Worm (Caenorhabditis elegans) whole organism, L2 larva: Measurements from ENCODE around the gene T24H10.1.

Experiments
- ama-1 ChIP-seq: fragments of 150-350 bp; optimal IDR thresholded peaks from 2 replicates; lab custom pipeline; 2018; ENCODE audit warnings: inconsistent platforms
- crh-2 ChIP-seq: sonication (generic microtip); optimal IDR thresholded peaks from 2 replicates; lab custom pipeline; 2017; ENCODE audit warnings: missing biosample characterization, missing genetic modification characterization
- egl-27 ChIP-seq: sonication (generic microtip); optimal IDR thresholded peaks from 3 replicates; lab custom pipeline; 2017; ENCODE audit warnings: missing biosample characterization, missing genetic modification reagents, missing genetic modification characterization
- lsy-2 ChIP-seq, 2 experiments: fragments of 150-350 bp in 1 of 2; sonication (generic microtip) in 1 of 2; optimal IDR thresholded peaks; 2 replicates each; lab custom pipeline; 2014 to 2017; ENCODE audit warnings: missing biosample characterization in 2 of 2, missing genetic modification characterization in 2 of 2
- mdl-1 ChIP-seq, 2 experiments: fragments of 150-350 bp in 1 of 2; sonication (generic microtip) in 1 of 2; optimal IDR thresholded peaks; 2 replicates each; lab custom pipeline; 2017; ENCODE audit warnings: missing biosample characterization in 2 of 2, missing genetic modification characterization in 2 of 2
- nhr-10 ChIP-seq: sonication (generic microtip); optimal IDR thresholded peaks from 2 replicates; lab custom pipeline; 2017; ENCODE audit warnings: missing biosample characterization, missing genetic modification characterization
- nhr-129 ChIP-seq: fragments of 150-350 bp; optimal IDR thresholded peaks from 2 replicates; lab custom pipeline; 2014; ENCODE audit warnings: missing biosample characterization, missing genetic modification characterization
- unc-55 ChIP-seq: fragments of 150-350 bp; sonication (generic microtip); optimal IDR thresholded peaks from 3 replicates; lab custom pipeline; 2014; ENCODE audit warnings: missing biosample characterization, missing genetic modification reagents, missing genetic modification characterization
- ztf-11 ChIP-seq: sonication (generic microtip); optimal IDR thresholded peaks from 2 replicates; lab custom pipeline; 2017; ENCODE audit warnings: missing biosample characterization, missing genetic modification characterization
- ztf-4 ChIP-seq: fragments of 150-350 bp; optimal IDR thresholded peaks from 2 replicates; lab custom pipeline; 2014; ENCODE audit warnings: missing biosample characterization, missing genetic modification characterization

DNA sequence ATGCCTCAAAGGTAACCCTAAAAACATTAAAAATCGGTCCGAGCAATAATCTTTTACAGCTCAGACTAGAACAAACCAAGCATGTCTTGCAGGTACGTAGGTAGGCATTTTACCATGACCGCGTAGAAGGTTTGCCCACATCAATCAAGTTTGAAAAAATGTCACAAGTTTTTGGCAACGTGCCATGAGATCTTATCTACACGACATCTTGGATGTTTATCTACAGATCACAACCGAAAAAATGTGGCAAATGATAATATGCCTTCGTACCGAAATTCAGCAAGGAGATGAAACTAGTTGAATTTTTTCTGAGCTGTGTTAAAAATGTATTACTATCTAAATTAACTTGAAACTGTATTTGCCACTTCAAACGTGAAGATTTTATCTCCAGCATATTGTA lies 34.7 kb upstream of the T24H10.1 start:
- no peak for TF ChIP-seq ztf-11 (tag; lab: Kevin White, UChicago)
- no peak for TF ChIP-seq ama-1 (lab: Kevin White, UChicago)
- no peak for TF ChIP-seq unc-55
- TF ChIP-seq nhr-129 (tag; lab: Kevin White, UChicago): no peak
- no peak for TF ChIP-seq nhr-10 (tag; lab: Kevin White, UChicago)
- TF ChIP-seq egl-27 (tag; lab: Kevin White, UChicago): no peak
- no peak for TF ChIP-seq mdl-1 (tag; optimal IDR thresholded peaks at IDR 0.05; lab: Kevin White, UChicago)
- TF ChIP-seq ztf-4 (tag; lab: Kevin White, UChicago): no peak
- no peak for TF ChIP-seq lsy-2 (tag; optimal IDR thresholded peaks at IDR 0.05; lab: Kevin White, UChicago)
- TF ChIP-seq crh-2 (tag; lab: Kevin White, UChicago): no peak
